Worm (Caenorhabditis elegans) whole organism, L1 larva: ENCODE measurements around the gene srh-22.

Experiments
- ces-1 ChIP-seq: fragments of 150-350 bp; optimal IDR thresholded peaks from 2 replicates; lab custom pipeline; 2014; ENCODE audit warnings: missing biosample characterization, missing genetic modification reagents, missing genetic modification characterization
- lin-15B ChIP-seq: fragments of 150-350 bp; sonication (generic microtip); optimal IDR thresholded peaks from 3 replicates; lab custom pipeline; 2014; ENCODE audit warnings: missing biosample characterization, missing genetic modification characterization
- lin-35 ChIP-seq, 2 experiments: fragments of 150-350 bp; optimal IDR thresholded peaks; 2 replicates each; lab custom pipeline; 2014; ENCODE audit warnings: missing biosample characterization in 2 of 2, missing genetic modification characterization in 2 of 2, missing genetic modification reagents in 2 of 2
- nhr-12 ChIP-seq: sonication (generic microtip); optimal IDR thresholded peaks from 2 replicates; lab custom pipeline; 2017; ENCODE audit warnings: missing biosample characterization, missing genetic modification characterization
- nhr-237 ChIP-seq: fragments of 150-350 bp; optimal IDR thresholded peaks from 2 replicates; lab custom pipeline; 2014; ENCODE audit warnings: missing biosample characterization, missing genetic modification characterization
- nhr-77 ChIP-seq: fragments of 150-350 bp; optimal IDR thresholded peaks from 2 replicates; lab custom pipeline; 2014; ENCODE audit warnings: missing biosample characterization, missing genetic modification characterization
- pqm-1 ChIP-seq: sonication (generic microtip); optimal IDR thresholded peaks from 3 replicates; lab custom pipeline; 2017; ENCODE audit warnings: missing biosample characterization, missing genetic modification characterization
- snpc-4 ChIP-seq: fragments of 150-350 bp; optimal IDR thresholded peaks from 2 replicates; lab custom pipeline; 2014; ENCODE audit warnings: missing biosample characterization, missing genetic modification characterization
- sox-4 ChIP-seq: sonication (generic microtip); optimal IDR thresholded peaks from 2 replicates; lab custom pipeline; 2016; ENCODE audit warnings: missing genetic modification characterization, missing compliant biosample characterization
- unc-130 ChIP-seq: fragments of 150-350 bp; optimal IDR thresholded peaks from 2 replicates; lab custom pipeline; 2017; ENCODE audit warnings: missing biosample characterization, missing genetic modification characterization, inconsistent platforms
- unc-62 ChIP-seq: fragments of 150-350 bp; optimal IDR thresholded peaks from 2 replicates; lab custom pipeline; 2014; ENCODE audit warnings: missing biosample characterization, missing genetic modification reagents, missing genetic modification characterization

DNA sequence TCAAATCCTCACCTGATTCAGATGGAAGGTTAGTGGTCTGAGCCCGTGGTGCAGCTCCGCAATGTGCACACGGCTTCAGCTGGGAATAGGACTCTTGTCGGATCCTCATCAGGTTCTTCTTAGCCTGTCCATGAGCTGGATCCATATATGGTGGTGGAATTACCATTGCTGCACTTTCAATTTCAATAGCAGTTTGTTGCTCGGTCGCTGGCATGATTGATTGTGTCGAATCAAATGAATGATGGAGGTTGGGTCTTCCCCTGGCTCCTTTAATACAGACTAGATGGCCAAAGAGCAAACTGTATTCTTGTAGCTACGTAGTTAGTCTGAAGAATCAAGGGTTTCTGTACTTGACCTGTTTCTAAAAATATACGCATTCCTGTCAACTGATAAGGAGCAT is 10.7 kb downstream of the srh-22 start, which contains the start of gene C02E7.10:
- no peak for TF ChIP-seq lin-35 (GFP tag; optimal IDR thresholded peaks at IDR 0.05; lab: Kevin White, UChicago)
- no peak for TF ChIP-seq nhr-237
- no peak for TF ChIP-seq snpc-4 (tag; lab: Kevin White, UChicago)
- TF ChIP-seq nhr-77 (tag; lab: Kevin White, UChicago), result no peak
- no peak for TF ChIP-seq sox-4 (tag; lab: Kevin White, UChicago)
- no peak for TF ChIP-seq unc-130 (tag; lab: Kevin White, UChicago)
- no peak for TF ChIP-seq nhr-12
- no peak for TF ChIP-seq ces-1 (GFP tag; lab: Kevin White, UChicago)
- no peak for TF ChIP-seq unc-62 (GFP tag; lab: Kevin White, UChicago)
- TF ChIP-seq lin-15B (tag; lab: Kevin White, UChicago), result no peak
- TF ChIP-seq pqm-1 (tag; lab: Kevin White, UChicago), result no peak
